Fruit fly (Drosophila melanogaster) whole organism, adult: ENCODE measurements around the gene amd.

Source experiments
- CG11617 ChIP-seq: fragments of 200-800 bp; sonication (Bioruptor generic); optimal IDR thresholded peaks from 2 replicates; lab custom pipeline; 2017; ENCODE audit warnings: mild to moderate bottlenecking, missing biosample characterization, missing genetic modification reagents, missing genetic modification characterization
- Clk ChIP-seq: fragments of 200-800 bp; sonication (Bioruptor generic); optimal IDR thresholded peaks from 2 replicates; lab custom pipeline; 2017; ENCODE audit warnings: missing biosample characterization, missing genetic modification characterization
- Mnt ChIP-seq: fragments of 200-800 bp; sonication (Bioruptor generic); optimal IDR thresholded peaks from 2 replicates; lab custom pipeline; 2016; ENCODE audit warnings: missing biosample characterization, mild to moderate bottlenecking, missing genetic modification characterization
- cic ChIP-seq: fragments of 200-800 bp; sonication (Bioruptor generic); optimal IDR thresholded peaks from 2 replicates; lab custom pipeline; 2017; ENCODE audit warnings: missing biosample characterization, mild to moderate bottlenecking, missing genetic modification characterization, moderate library complexity
- kay ChIP-seq: fragments of 200-800 bp; sonication (Bioruptor generic); peaks from one replicate; lab custom pipeline; 2016; ENCODE audit warnings: missing biosample characterization, missing genetic modification characterization, borderline replicate concordance
- tj ChIP-seq: fragments of 200-800 bp; sonication (Bioruptor generic); optimal IDR thresholded peaks from 3 replicates; lab custom pipeline; 2017; ENCODE audit warnings: missing biosample characterization, mild to moderate bottlenecking, missing genetic modification characterization, moderate library complexity

DNA sequence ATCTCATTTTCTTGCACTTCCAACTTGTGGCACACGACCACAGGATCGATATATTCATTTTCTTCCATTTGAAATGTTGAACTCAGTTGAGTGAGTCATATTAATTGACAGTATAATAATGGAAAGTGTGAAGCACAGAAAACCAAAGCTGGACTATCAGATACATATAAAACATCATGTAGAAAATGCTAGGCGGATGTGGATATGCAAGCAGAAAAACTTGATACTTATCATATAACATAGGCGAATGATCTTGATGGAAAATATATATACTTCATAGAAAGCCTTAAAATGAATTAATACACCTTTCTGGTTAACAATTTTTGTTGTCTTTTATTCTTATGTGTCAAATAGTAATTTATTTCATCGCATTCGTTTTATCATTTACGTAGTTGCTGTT is 31.0 kb upstream of the amd start, which contains the start of gene CG10700:
- TF ChIP-seq cic (GFP tag; lab: Kevin White, UChicago) (no peak), Clk (GFP tag; lab: Kevin White, UChicago) (no peak), Mnt (GFP tag; lab: Kevin White, UChicago) (no peak), kay (GFP tag; lab: Kevin White, UChicago) (no peak), CG11617 (GFP tag; lab: Kevin White, UChicago) (no peak), tj (GFP tag; lab: Kevin White, UChicago) (no peak)
